Worm (Caenorhabditis elegans) whole organism, L4/young adult: ENCODE data around the gene ced-7.

ENCODE experiments used
- W03F9.2 ChIP-seq: fragments of 150-350 bp; optimal IDR thresholded peaks from 2 replicates; lab custom pipeline; 2014; ENCODE audit warnings: missing biosample characterization, missing genetic modification characterization
- him-1 ChIP-seq: sonication (generic microtip); optimal IDR thresholded peaks from 2 replicates; lab custom pipeline; 2016; ENCODE audit warnings: missing genotype, missing genetic modification reagents, missing genetic modification characterization, missing compliant biosample characterization

- TF ChIP-seq him-1 (no peak), W03F9.2 (tag; lab: Kevin White, UChicago) (no peak)
Measured at ce11 chrIII:9583224-9583623, 3.3 kb upstream of the ced-7 start.
